Worm (Caenorhabditis elegans) whole organism, young adult: ENCODE results near the gene col-133.
A peak's percentile ranks its signal among the peaks of the same experiment; 100 is the strongest.

Experiments
- F23B12.7 ChIP-seq: sonication (generic microtip); optimal IDR thresholded peaks from 2 replicates; lab custom pipeline; 2017; ENCODE audit warnings: missing genetic modification characterization, mild to moderate bottlenecking, missing compliant biosample characterization, antibody characterized with exemption, moderate library complexity; ENCODE audit not compliant: insufficient read depth
- Y53G8AR.9 ChIP-seq: fragments of 200-800 bp; sonication (Bioruptor generic); conservative IDR thresholded peaks from 2 replicates; pipeline ENCODE4 v1.3.6; 2022; ENCODE audit warnings: missing genetic modification reagents, missing genetic modification characterization, missing compliant biosample characterization
- attf-3 ChIP-seq: fragments of 200-800 bp; sonication (Bioruptor generic); conservative IDR thresholded peaks from 2 replicates; pipeline ENCODE4 v1.3.6; 2022; ENCODE audit warnings: missing genetic modification reagents, missing genetic modification characterization, missing compliant biosample characterization
- attf-6 ChIP-seq: fragments of 200-800 bp; sonication (Bioruptor generic); IDR thresholded peaks from 2 replicates; pipeline ENCODE4 v1.3.6; 2022; ENCODE audit warnings: missing genetic modification reagents, missing genetic modification characterization, missing compliant biosample characterization
- bed-1 ChIP-seq: fragments of 200-800 bp; sonication (Bioruptor generic); IDR thresholded peaks from 2 replicates; pipeline ENCODE4 v1.3.6; 2022; ENCODE audit warnings: missing genetic modification reagents, missing genetic modification characterization, missing compliant biosample characterization
- cebp-2 ChIP-seq: fragments of 200-800 bp; sonication (Bioruptor generic); IDR thresholded peaks from 2 replicates; pipeline ENCODE4 v1.3.6; 2022; ENCODE audit warnings: missing genetic modification characterization, missing compliant biosample characterization
- ceh-79 ChIP-seq: sonication (generic microtip); optimal IDR thresholded peaks from 2 replicates; lab custom pipeline; 2017; ENCODE audit warnings: mild to moderate bottlenecking, missing genetic modification characterization, missing compliant biosample characterization
- ceh-91 ChIP-seq: fragments of 200-800 bp; sonication (Bioruptor generic); IDR thresholded peaks from 2 replicates; pipeline ENCODE4 v1.3.6; 2022; ENCODE audit warnings: missing genetic modification reagents, missing genetic modification characterization, missing compliant biosample characterization
- dpff-1 ChIP-seq: sonication (generic microtip); optimal IDR thresholded peaks from 2 replicates; lab custom pipeline; 2017; ENCODE audit warnings: mild to moderate bottlenecking, missing genetic modification characterization, missing compliant biosample characterization
- egrh-3 ChIP-seq: fragments of 200-800 bp; sonication (Bioruptor generic); IDR thresholded peaks from 2 replicates; pipeline ENCODE4 v1.3.6; 2022; ENCODE audit warnings: missing genetic modification reagents, missing genetic modification characterization, missing compliant biosample characterization
- hrde-1 ChIP-seq: sonication (generic microtip); optimal IDR thresholded peaks from 2 replicates; lab custom pipeline; 2016; ENCODE audit warnings: missing genetic modification characterization, mild to moderate bottlenecking, missing compliant biosample characterization, moderate library complexity, missing genotype, missing genetic modification reagents, borderline replicate concordance
- hsf-1 ChIP-seq: fragments of 200-800 bp; sonication (Bioruptor generic); IDR thresholded peaks from 2 replicates; pipeline ENCODE4 v1.3.6; 2022; ENCODE audit warnings: missing genetic modification reagents, missing genetic modification characterization, missing compliant biosample characterization
- lin-26 ChIP-seq: fragments of 200-800 bp; sonication (Bioruptor generic); IDR thresholded peaks from 2 replicates; pipeline ENCODE4 v1.3.6; 2022; ENCODE audit warnings: missing genetic modification reagents, missing genetic modification characterization, missing compliant biosample characterization
- madf-3 ChIP-seq: fragments of 200-800 bp; sonication (Bioruptor generic); IDR thresholded peaks from 2 replicates; pipeline ENCODE4 v1.3.6; 2022; ENCODE audit warnings: missing genetic modification reagents, missing genetic modification characterization, missing compliant biosample characterization
- mcd-1 ChIP-seq: fragments of 200-800 bp; sonication (Bioruptor generic); IDR thresholded peaks from 2 replicates; pipeline ENCODE4 v1.3.6; 2022; ENCODE audit warnings: missing genetic modification reagents, missing genetic modification characterization, missing compliant biosample characterization
- nfya-2 ChIP-seq: fragments of 200-800 bp; sonication (Bioruptor generic); IDR thresholded peaks from 2 replicates; pipeline ENCODE4 v1.3.6; 2022; ENCODE audit warnings: missing genetic modification reagents, missing genetic modification characterization, missing compliant biosample characterization
- nfyb-1 ChIP-seq: fragments of 200-800 bp; sonication (Bioruptor generic); IDR thresholded peaks from 2 replicates; pipeline ENCODE4 v1.3.6; 2022; ENCODE audit warnings: missing genetic modification reagents, missing genetic modification characterization, missing compliant biosample characterization
- nhr-120 ChIP-seq: fragments of 200-800 bp; sonication (Bioruptor generic); IDR thresholded peaks from 2 replicates; pipeline ENCODE4 v1.3.6; 2022; ENCODE audit warnings: missing genetic modification characterization, missing compliant biosample characterization
- pbrm-1 ChIP-seq: fragments of 200-800 bp; sonication (Bioruptor generic); IDR thresholded peaks from 2 replicates; pipeline ENCODE4 v1.3.6; 2022; ENCODE audit warnings: missing genetic modification reagents, missing genetic modification characterization, missing compliant biosample characterization
- pha-4 ChIP-seq: fragments of 150-350 bp; sonication (generic microtip); optimal IDR thresholded peaks from 2 replicates; lab custom pipeline; 2014; ENCODE audit warnings: missing biosample characterization, missing genetic modification reagents, missing genetic modification characterization
- rcor-1 ChIP-seq: fragments of 200-800 bp; sonication (Bioruptor generic); IDR thresholded peaks from 2 replicates; pipeline ENCODE4 v1.3.6; 2022; ENCODE audit warnings: missing genetic modification reagents, missing genetic modification characterization, missing compliant biosample characterization
- rec-8 ChIP-seq, 2 experiments: sonication (generic microtip); optimal IDR thresholded peaks; 2 replicates each; lab custom pipeline; 2016; ENCODE audit warnings: mild to moderate bottlenecking in 2 of 2, missing genetic modification characterization in 2 of 2, missing genetic modification reagents in 2 of 2, missing genotype in 2 of 2, missing biosample characterization in 1 of 2, missing compliant biosample characterization in 1 of 2, moderate library complexity in 1 of 2
- repo-1 ChIP-seq: sonication (generic microtip); optimal IDR thresholded peaks from 2 replicates; lab custom pipeline; 2017; ENCODE audit warnings: mild to moderate bottlenecking, missing genetic modification characterization, missing compliant biosample characterization
- snpc-3.4 ChIP-seq: sonication (generic microtip); optimal IDR thresholded peaks from 2 replicates; lab custom pipeline; 2017; ENCODE audit warnings: missing genetic modification characterization, mild to moderate bottlenecking, missing compliant biosample characterization, antibody characterized with exemption, moderate library complexity, missing genotype, missing genetic modification reagents
- snpc-4 ChIP-seq, 5 experiments: fragments of 150-350 bp in 1 of 5; sonication (generic microtip) in 4 of 5; optimal IDR thresholded peaks; 2 replicates each; lab custom pipeline; 2014 to 2018; ENCODE audit warnings: missing genetic modification characterization in 5 of 5, missing biosample characterization in 3 of 5, antibody characterized with exemption in 2 of 5, mild to moderate bottlenecking in 2 of 5, missing compliant biosample characterization in 2 of 5, missing genotype in 2 of 5, moderate library complexity in 2 of 5, missing genetic modification reagents in 1 of 5
- tlf-1 ChIP-seq: fragments of 200-800 bp; sonication (Bioruptor generic); optimal IDR thresholded peaks from 2 replicates; lab custom pipeline; 2018; ENCODE audit warnings: mild to moderate bottlenecking, missing genetic modification characterization, missing compliant biosample characterization
- zfh-2 ChIP-seq: fragments of 200-800 bp; sonication (Bioruptor generic); conservative IDR thresholded peaks from 2 replicates; pipeline ENCODE4 v1.3.6; 2022; ENCODE audit warnings: missing genetic modification reagents, missing genetic modification characterization, missing compliant biosample characterization
- ztf-22 ChIP-seq: fragments of 200-800 bp; sonication (Bioruptor generic); optimal IDR thresholded peaks from 2 replicates; lab custom pipeline; 2018; ENCODE audit warnings: mild to moderate bottlenecking, missing genetic modification characterization, moderate library complexity, missing compliant biosample characterization
- ztf-28 ChIP-seq: fragments of 200-800 bp; sonication (Bioruptor generic); IDR thresholded peaks from 2 replicates; pipeline ENCODE4 v1.3.6; 2022; ENCODE audit warnings: missing genetic modification reagents, missing genetic modification characterization, missing compliant biosample characterization

The col-133 gene

ce11 chrIV:14077135-14077534 is 22.0 kb downstream of the col-133 start, which contains the start of gene cfp-1:
Gene cfp-1 (plus strand): TSS chrIV:14077435.
- no peak for TF ChIP-seq attf-3
- no peak for TF ChIP-seq madf-3 (GFP tag; lab: Robert Waterston, UW)
- TF ChIP-seq nfyb-1 (GFP tag; lab: Robert Waterston, UW) = no peak
- TF ChIP-seq cebp-2 = no peak
- no peak for TF ChIP-seq pha-4 (tag; lab: Kevin White, UChicago)
- no peak for TF ChIP-seq bed-1 (GFP tag; lab: Robert Waterston, UW)
- TF ChIP-seq Y53G8AR.9 (GFP tag; lab: Robert Waterston, UW) = no peak
- TF ChIP-seq ceh-91 (GFP tag; lab: Robert Waterston, UW) = no peak
- TF ChIP-seq repo-1 (tag; lab: Kevin White, UChicago) = no peak

DNA sequence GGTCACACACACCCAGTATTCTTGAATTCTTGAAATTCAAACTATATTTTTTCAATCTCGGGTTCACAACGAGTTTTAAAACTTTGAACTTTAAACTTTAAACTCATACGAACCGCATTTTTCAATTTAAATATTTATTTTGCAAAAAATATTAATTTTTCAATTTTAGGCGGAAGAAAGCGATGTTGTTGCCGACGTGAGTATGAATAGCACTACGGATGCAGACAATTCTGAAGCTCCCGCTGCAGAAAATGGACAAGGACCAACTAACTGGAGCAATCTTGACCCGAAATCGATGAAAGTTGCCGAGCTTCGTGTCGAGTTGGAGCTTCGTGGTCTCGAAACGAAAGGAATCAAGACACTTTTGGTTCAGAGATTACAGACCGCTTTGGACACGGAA is 24.7 kb downstream of the col-133 start:
- TF ChIP-seq attf-6 (GFP tag; lab: Robert Waterston, UW) = peak; percentile 66; the same call in 1 of the 2 replicates
- no peak for TF ChIP-seq snpc-3.4 (tag; lab: Kevin White, UChicago)
- TF ChIP-seq hsf-1 (GFP tag; lab: Robert Waterston, UW) = 0 out of 2 replicates have a peak, but pooled peaks have one; percentile 49
- TF ChIP-seq snpc-4 (GFP tag; optimal IDR thresholded peaks at IDR 0.05; lab: Kevin White, UChicago) = no peak
- peak in 1 of 4 experiments; percentile 51 for TF ChIP-seq snpc-4 (tag; optimal IDR thresholded peaks at IDR 0.05; lab: Kevin White, UChicago)
- no peak for TF ChIP-seq nhr-120 (GFP tag; lab: Robert Waterston, UW)
- TF ChIP-seq mcd-1 (GFP tag; lab: Robert Waterston, UW) = 0 out of 2 replicates have a peak, but pooled peaks have one; percentile 16

ce11 chrIV:14072011-14072649 is 27.0 kb downstream of the col-133 start:
- TF ChIP-seq ztf-22 (GFP tag; lab: Kevin White, UChicago) (no peak), zfh-2 (GFP tag; lab: Robert Waterston, UW) (peak; percentile 72), nfyb-1 (GFP tag; lab: Robert Waterston, UW) (0 out of 2 replicates have a peak, but pooled peaks have one; percentile 20), hrde-1 (no peak), cebp-2 (0 out of 2 replicates have a peak, but pooled peaks have one; percentile 47), ceh-79 (tag; lab: Kevin White, UChicago) (peak; percentile 3), attf-6 (GFP tag; lab: Robert Waterston, UW) (peak; percentile 29; the same call in 1 of the 2 replicates), mcd-1 (GFP tag; lab: Robert Waterston, UW) (peak; percentile 14; the same call in 1 of the 2 replicates), nfya-2 (GFP tag; lab: Robert Waterston, UW) (no peak), tlf-1 (peak; percentile 25), egrh-3 (GFP tag; lab: Robert Waterston, UW) (peak; percentile 42; the same call in 1 of the 2 replicates)

DNA sequence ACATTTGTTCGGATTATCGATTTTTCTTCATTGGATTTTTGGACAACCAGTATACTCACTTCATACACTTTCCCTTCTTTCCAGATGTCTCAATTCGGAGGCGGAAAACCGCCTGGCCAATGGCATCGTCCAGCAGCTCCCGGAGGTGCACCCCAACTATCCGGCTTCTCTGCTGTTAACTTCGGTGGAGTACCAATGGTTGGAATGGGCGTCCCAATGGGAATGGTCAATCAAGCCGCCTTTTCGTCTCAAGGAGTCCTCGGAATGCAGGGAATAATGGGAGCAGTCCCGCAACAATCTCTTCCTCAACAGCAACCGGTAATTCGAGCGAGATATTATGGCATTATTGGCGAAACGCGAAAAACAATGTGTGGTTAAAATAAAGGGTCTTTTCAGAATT is 27.7 kb downstream of the col-133 start, which contains the start of gene ccar-1:
Gene ccar-1, plus strand, starts transcription at position 83 of the 400 bp plus-strand sequence.
- TF ChIP-seq pbrm-1 (peak; percentile 19; the same call in 1 of the 2 replicates), F23B12.7 (tag; lab: Kevin White, UChicago) (no peak), rcor-1 (0 out of 2 replicates have a peak, but pooled peaks have one; percentile 5), lin-26 (GFP tag; lab: Robert Waterston, UW) (peak; percentile 46; the same call in 1 of the 2 replicates), madf-3 (GFP tag; lab: Robert Waterston, UW) (0 out of 2 replicates have a peak, but pooled peaks have one; percentile 3), ztf-28 (GFP tag; lab: Robert Waterston, UW) (peak; percentile 38; the same call in 1 of the 2 replicates), attf-6 (GFP tag; lab: Robert Waterston, UW) (peak; percentile 81), cebp-2 (0 out of 2 replicates have a peak, but pooled peaks have one; percentile 48), rec-8 (tag; optimal IDR thresholded peaks at IDR 0.05; lab: Kevin White, UChicago) (no peak), dpff-1 (tag; lab: Kevin White, UChicago) (no peak), ztf-22 (GFP tag; lab: Kevin White, UChicago) (no peak), zfh-2 (GFP tag; lab: Robert Waterston, UW) (0 out of 2 replicates have a peak, but pooled peaks have one; percentile 7)
- TF ChIP-seq, all 124 proteins: peak for 8
